Worm (Caenorhabditis elegans) whole organism, L4 larva: ENCODE results near the gene F43E2.11.

Experiments
- F37D6.2 ChIP-seq: sonication (generic microtip); optimal IDR thresholded peaks from 2 replicates; lab custom pipeline; 2016; ENCODE audit warnings: mild to moderate bottlenecking, missing genetic modification characterization, missing compliant biosample characterization
- T26A8.4 ChIP-seq: fragments of 200-800 bp; sonication (Bioruptor generic); IDR thresholded peaks from 2 replicates; pipeline ENCODE4 v1.3.6; 2022; ENCODE audit warnings: missing genetic modification characterization, missing compliant biosample characterization
- Y48G9A.11 ChIP-seq: fragments of 200-800 bp; sonication (Bioruptor generic); IDR thresholded peaks from 2 replicates; pipeline ENCODE4 v1.3.6; 2022; ENCODE audit warnings: missing genetic modification reagents, missing genetic modification characterization, missing compliant biosample characterization
- Y75B8A.6 ChIP-seq: fragments of 200-800 bp; sonication (Bioruptor generic); IDR thresholded peaks from 2 replicates; pipeline ENCODE4 v1.3.6; 2022; ENCODE audit warnings: missing genetic modification reagents, missing genetic modification characterization, missing compliant biosample characterization
- ZK337.2 ChIP-seq: fragments of 200-800 bp; sonication (Bioruptor generic); IDR thresholded peaks from 2 replicates; pipeline ENCODE4 v1.3.6; 2022; ENCODE audit warnings: missing genetic modification reagents, missing genetic modification characterization, missing compliant biosample characterization
- ZK546.5 ChIP-seq, 2 experiments: sonication (generic microtip); optimal IDR thresholded peaks; 2 replicates each; lab custom pipeline; 2017; ENCODE audit warnings: missing biosample characterization in 2 of 2, missing genetic modification characterization in 2 of 2
- aha-1 ChIP-seq: fragments of 150-350 bp; peaks from one replicate; lab custom pipeline; 2014; ENCODE audit warnings: missing biosample characterization, missing genetic modification characterization
- arid-1 ChIP-seq: fragments of 200-800 bp; sonication (Bioruptor generic); conservative IDR thresholded peaks from 2 replicates; pipeline ENCODE4 v1.3.6; 2022; ENCODE audit warnings: missing genetic modification reagents, missing genetic modification characterization, missing compliant biosample characterization
- ces-1 ChIP-seq: fragments of 150-350 bp; sonication (generic microtip); optimal IDR thresholded peaks from 4 replicates; lab custom pipeline; 2014; ENCODE audit warnings: missing biosample characterization, missing genetic modification reagents, missing genetic modification characterization
- dmd-9 ChIP-seq: fragments of 200-800 bp; sonication (Bioruptor generic); IDR thresholded peaks from 2 replicates; pipeline ENCODE4 v1.3.6; 2022; ENCODE audit warnings: missing genetic modification reagents, missing genetic modification characterization, missing compliant biosample characterization
- dpl-1 ChIP-seq: fragments of 150-350 bp; optimal IDR thresholded peaks from 2 replicates; lab custom pipeline; 2014; ENCODE audit warnings: missing biosample characterization, missing genetic modification reagents, missing genetic modification characterization
- duxl-1 ChIP-seq: sonication (generic microtip); optimal IDR thresholded peaks from 2 replicates; lab custom pipeline; 2016; ENCODE audit warnings: mild to moderate bottlenecking, missing genetic modification characterization, moderate library complexity, missing compliant biosample characterization; ENCODE audit not compliant: poor library complexity
- dve-1 ChIP-seq: sonication (generic microtip); optimal IDR thresholded peaks from 2 replicates; lab custom pipeline; 2017; ENCODE audit warnings: antibody characterized with exemption, mild to moderate bottlenecking, missing genetic modification characterization, missing compliant biosample characterization; ENCODE audit not compliant: insufficient read depth
- egl-43 ChIP-seq: fragments of 200-800 bp; sonication (Bioruptor generic); IDR thresholded peaks from 2 replicates; pipeline ENCODE4 v1.3.6; 2022; ENCODE audit warnings: missing genetic modification reagents, missing genetic modification characterization, missing compliant biosample characterization
- fkh-10 ChIP-seq: fragments of 150-350 bp; optimal IDR thresholded peaks from 2 replicates; lab custom pipeline; 2014; ENCODE audit warnings: missing biosample characterization, missing genetic modification reagents, missing genetic modification characterization
- gei-8 ChIP-seq: fragments of 200-800 bp; sonication (Bioruptor generic); optimal IDR thresholded peaks from 2 replicates; lab custom pipeline; 2018; ENCODE audit warnings: mild to moderate bottlenecking, missing genetic modification characterization, missing compliant biosample characterization
- hif-1 ChIP-seq, 2 experiments: sonication (generic microtip); optimal IDR thresholded peaks; 2 replicates each; lab custom pipeline; 2016 to 2017; ENCODE audit warnings: missing compliant biosample characterization in 2 of 2, missing genetic modification characterization in 2 of 2, missing genetic modification reagents in 2 of 2, missing genotype in 2 of 2, mild to moderate bottlenecking in 1 of 2
- hlh-11 ChIP-seq: fragments of 200-800 bp; sonication (Bioruptor generic); optimal IDR thresholded peaks from 2 replicates; lab custom pipeline; 2018; ENCODE audit warnings: mild to moderate bottlenecking, missing genetic modification characterization, missing compliant biosample characterization
- hlh-30 ChIP-seq: sonication (generic microtip); optimal IDR thresholded peaks from 2 replicates; lab custom pipeline; 2017; ENCODE audit warnings: antibody characterized with exemption, mild to moderate bottlenecking, missing genetic modification characterization, missing compliant biosample characterization; ENCODE audit not compliant: insufficient read depth
- lim-7 ChIP-seq: fragments of 200-800 bp; sonication (Bioruptor generic); IDR thresholded peaks from 2 replicates; pipeline ENCODE4 v1.3.6; 2022; ENCODE audit warnings: missing genetic modification characterization, missing compliant biosample characterization
- lin-13 ChIP-seq: fragments of 150-350 bp; optimal IDR thresholded peaks from 2 replicates; lab custom pipeline; 2014; ENCODE audit warnings: missing biosample characterization, missing genetic modification reagents, missing genetic modification characterization
- lin-15B ChIP-seq: fragments of 150-350 bp; sonication (generic microtip); optimal IDR thresholded peaks from 3 replicates; lab custom pipeline; 2014; ENCODE audit warnings: missing biosample characterization, missing genetic modification characterization
- lin-38 ChIP-seq: fragments of 200-800 bp; sonication (Bioruptor generic); IDR thresholded peaks from 2 replicates; pipeline ENCODE4 v1.3.6; 2022; ENCODE audit warnings: missing genetic modification reagents, missing genetic modification characterization, missing compliant biosample characterization
- lsy-2 ChIP-seq, 2 experiments: fragments of 150-350 bp in 1 of 2; sonication (generic microtip) in 1 of 2; optimal IDR thresholded peaks; 2 replicates each; lab custom pipeline; 2014 to 2017; ENCODE audit warnings: missing biosample characterization in 2 of 2, missing genetic modification characterization in 2 of 2
- mep-1 ChIP-seq: fragments of 150-350 bp; sonication (generic microtip); optimal IDR thresholded peaks from 3 replicates; lab custom pipeline; 2014; ENCODE audit warnings: missing biosample characterization, missing genetic modification characterization
- mxl-3 ChIP-seq: fragments of 200-800 bp; sonication (Bioruptor generic); optimal IDR thresholded peaks from 2 replicates; lab custom pipeline; 2018; ENCODE audit warnings: mild to moderate bottlenecking, missing genetic modification characterization, missing compliant biosample characterization
- nhr-237 ChIP-seq: sonication (generic microtip); optimal IDR thresholded peaks from 2 replicates; lab custom pipeline; 2017; ENCODE audit warnings: missing biosample characterization, missing genetic modification characterization
- nhr-25 ChIP-seq: sonication (generic microtip); optimal IDR thresholded peaks from 2 replicates; lab custom pipeline; 2017; ENCODE audit warnings: missing genetic modification characterization, mild to moderate bottlenecking, missing compliant biosample characterization, antibody characterized with exemption, moderate library complexity, borderline replicate concordance; ENCODE audit not compliant: insufficient read depth
- nhr-28 ChIP-seq: fragments of 150-350 bp; optimal IDR thresholded peaks from 2 replicates; lab custom pipeline; 2014; ENCODE audit warnings: missing biosample characterization, missing genetic modification characterization
- nhr-48 ChIP-seq: sonication (generic microtip); optimal IDR thresholded peaks from 2 replicates; lab custom pipeline; 2016; ENCODE audit warnings: mild to moderate bottlenecking, missing genetic modification characterization, missing compliant biosample characterization
- nhr-77 ChIP-seq: fragments of 150-350 bp; optimal IDR thresholded peaks from 2 replicates; lab custom pipeline; 2014; ENCODE audit warnings: missing biosample characterization, missing genetic modification characterization
- pha-4 ChIP-seq, 2 experiments: fragments of 150-350 bp in 1 of 2; fragments of 200-800 bp in 1 of 2; sonication (Bioruptor generic) in 1 of 2; IDR thresholded peaks in 1 of 2; optimal IDR thresholded peaks in 1 of 2; 2 replicates each; pipeline versions ENCODE4 v1.3.6 to Lab custom; 2014 to 2022; ENCODE audit warnings: missing genetic modification characterization in 2 of 2, missing genetic modification reagents in 2 of 2, missing biosample characterization in 1 of 2, missing compliant biosample characterization in 1 of 2
- php-3 ChIP-seq: fragments of 200-800 bp; sonication (Bioruptor generic); IDR thresholded peaks from 2 replicates; pipeline ENCODE4 v1.3.6; 2022; ENCODE audit warnings: missing genetic modification reagents, missing genetic modification characterization, missing compliant biosample characterization
- pqm-1 ChIP-seq: sonication (generic microtip); optimal IDR thresholded peaks from 2 replicates; lab custom pipeline; 2017; ENCODE audit warnings: missing biosample characterization, missing genetic modification characterization
- rbr-2 ChIP-seq: sonication (generic microtip); optimal IDR thresholded peaks from 2 replicates; lab custom pipeline; 2016; ENCODE audit warnings: missing genotype, missing genetic modification characterization, missing compliant biosample characterization
- snpc-1.2 ChIP-seq: fragments of 200-800 bp; sonication (Bioruptor generic); IDR thresholded peaks from 2 replicates; pipeline ENCODE4 v1.3.6; 2022; ENCODE audit warnings: missing genetic modification reagents, missing genetic modification characterization, missing compliant biosample characterization
- spr-1 ChIP-seq: sonication (generic microtip); optimal IDR thresholded peaks from 2 replicates; lab custom pipeline; 2016; ENCODE audit warnings: mild to moderate bottlenecking, missing genetic modification characterization, missing compliant biosample characterization
- spr-3 ChIP-seq: fragments of 200-800 bp; sonication (Bioruptor generic); optimal IDR thresholded peaks from 2 replicates; lab custom pipeline; 2018; ENCODE audit warnings: mild to moderate bottlenecking, missing genetic modification characterization, missing compliant biosample characterization
- tra-1 ChIP-seq: fragments of 200-800 bp; sonication (Bioruptor generic); IDR thresholded peaks from 2 replicates; pipeline ENCODE4 v1.3.6; 2022; ENCODE audit warnings: missing genetic modification reagents, missing genetic modification characterization, missing compliant biosample characterization
- unc-130 ChIP-seq: sonication (generic microtip); optimal IDR thresholded peaks from 2 replicates; lab custom pipeline; 2016; ENCODE audit warnings: missing genetic modification reagents, missing genetic modification characterization, missing compliant biosample characterization
- unc-39 ChIP-seq: sonication (generic microtip); optimal IDR thresholded peaks from 2 replicates; lab custom pipeline; 2017; ENCODE audit warnings: missing biosample characterization, missing genetic modification characterization
- unc-62 ChIP-seq, 3 experiments: fragments of 150-350 bp in 1 of 3; sonication (generic microtip); optimal IDR thresholded peaks in 2 of 3; peaks in 1 of 3; 1 replicate in 1 of 3; 2 replicates in 2 of 3; lab custom pipeline; 2014 to 2017; ENCODE audit warnings: missing biosample characterization in 3 of 3, missing genetic modification characterization in 3 of 3, missing genetic modification reagents in 3 of 3, missing genotype in 1 of 3
- vab-7 ChIP-seq: fragments of 200-800 bp; sonication (Bioruptor generic); IDR thresholded peaks from 2 replicates; pipeline ENCODE4 v1.3.6; 2022; ENCODE audit warnings: missing genetic modification reagents, missing genetic modification characterization, missing compliant biosample characterization
- zip-11 ChIP-seq: fragments of 200-800 bp; sonication (Bioruptor generic); IDR thresholded peaks from 2 replicates; pipeline ENCODE4 v1.3.6; 2022; ENCODE audit warnings: missing genetic modification characterization, missing compliant biosample characterization
- zip-2 ChIP-seq: fragments of 150-350 bp; optimal IDR thresholded peaks from 2 replicates; lab custom pipeline; 2014; ENCODE audit warnings: missing biosample characterization, missing genetic modification characterization

Gene F43E2.11

DNA sequence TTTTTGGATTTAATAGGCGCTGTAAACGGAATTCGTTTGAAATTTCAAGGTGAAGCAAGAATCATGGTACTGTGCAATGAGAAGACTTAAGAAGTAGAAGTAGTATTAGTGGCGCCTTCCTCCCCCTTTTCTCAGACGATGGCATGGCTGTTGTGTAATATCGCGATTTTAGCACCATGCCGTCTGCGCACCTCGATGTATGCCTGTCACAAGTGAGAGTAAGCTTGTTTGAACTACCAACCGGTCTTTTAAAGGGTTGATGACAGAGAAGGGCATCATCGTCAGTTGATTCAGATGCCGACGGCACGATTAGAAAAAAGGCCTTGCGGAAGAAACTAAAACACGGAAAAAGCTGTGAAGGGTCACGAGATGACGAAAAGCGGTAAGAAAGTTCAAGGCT is 33.9 kb upstream of the F43E2.11 start:
- TF ChIP-seq arid-1 (GFP tag; lab: Robert Waterston, UW) (no peak), F37D6.2 (tag; lab: Kevin White, UChicago) (no peak), zip-2 (tag; lab: Kevin White, UChicago) (no peak), pqm-1 (tag; lab: Kevin White, UChicago) (no peak), Y75B8A.6 (GFP tag; lab: Robert Waterston, UW) (no peak), nhr-25 (peak; percentile 52), nhr-237 (tag; lab: Kevin White, UChicago) (no peak), unc-130 (GFP tag; lab: Kevin White, UChicago) (no peak), mxl-3 (peak; percentile 61), egl-43 (GFP tag; lab: Robert Waterston, UW) (no peak), gei-8 (GFP tag; lab: Kevin White, UChicago) (no peak), aha-1 (tag; lab: Kevin White, UChicago) (peak; percentile 73), mep-1 (tag; lab: Kevin White, UChicago) (peak; percentile 1), nhr-77 (no peak), unc-62 (GFP tag; optimal IDR thresholded peaks at IDR 0.05 in 1 of 2; lab: Kevin White, UChicago) (peak in 1 of 2 experiments; percentile 61), unc-62 (tag; optimal IDR thresholded peaks at IDR 0.05; lab: Kevin White, UChicago) (no peak), duxl-1 (tag; lab: Kevin White, UChicago) (no peak), nhr-48 (tag; lab: Kevin White, UChicago) (peak; percentile 8), lin-13 (GFP tag; lab: Kevin White, UChicago) (no peak), hlh-11 (peak; percentile 71), T26A8.4 (peak; percentile 20; the same call in 1 of the 2 replicates), dve-1 (tag; lab: Kevin White, UChicago) (no peak), ZK546.5 (tag; optimal IDR thresholded peaks at IDR 0.05; lab: Kevin White, UChicago) (no peak), hlh-30 (tag; lab: Kevin White, UChicago) (peak; percentile 51), vab-7 (no peak), unc-39 (tag; lab: Kevin White, UChicago) (no peak), spr-3 (no peak), ZK337.2 (GFP tag; lab: Robert Waterston, UW) (no peak)

- no peak for TF ChIP-seq pha-4 (GFP tag; IDR thresholded peaks at IDR 0.05; lab: Robert Waterston, UW)
- no peak for TF ChIP-seq pha-4 (tag; optimal IDR thresholded peaks at IDR 0.05; lab: Kevin White, UChicago)
- TF ChIP-seq tra-1 (GFP tag; lab: Robert Waterston, UW): no peak
- peak; percentile 52 for TF ChIP-seq aha-1 (tag; lab: Kevin White, UChicago)
Measured at ce11 chrII:7402625-7403024, 32.5 kb upstream of the F43E2.11 start, which contains the start of gene nas-7. nas-7 (minus strand) TSS chrII:7402725.

- TF ChIP-seq pha-4 (GFP tag; IDR thresholded peaks at IDR 0.05; lab: Robert Waterston, UW) (no peak), pha-4 (tag; optimal IDR thresholded peaks at IDR 0.05; lab: Kevin White, UChicago) (no peak), ces-1 (no peak), lin-38 (GFP tag; lab: Robert Waterston, UW) (peak; percentile 9; the same call in 1 of the 2 replicates)
Measured at ce11 chrII:7398712-7399111, 28.6 kb upstream of the F43E2.11 start, which contains the start of gene C07D10.1. C07D10.1 (plus strand) TSS chrII:7399012.

DNA sequence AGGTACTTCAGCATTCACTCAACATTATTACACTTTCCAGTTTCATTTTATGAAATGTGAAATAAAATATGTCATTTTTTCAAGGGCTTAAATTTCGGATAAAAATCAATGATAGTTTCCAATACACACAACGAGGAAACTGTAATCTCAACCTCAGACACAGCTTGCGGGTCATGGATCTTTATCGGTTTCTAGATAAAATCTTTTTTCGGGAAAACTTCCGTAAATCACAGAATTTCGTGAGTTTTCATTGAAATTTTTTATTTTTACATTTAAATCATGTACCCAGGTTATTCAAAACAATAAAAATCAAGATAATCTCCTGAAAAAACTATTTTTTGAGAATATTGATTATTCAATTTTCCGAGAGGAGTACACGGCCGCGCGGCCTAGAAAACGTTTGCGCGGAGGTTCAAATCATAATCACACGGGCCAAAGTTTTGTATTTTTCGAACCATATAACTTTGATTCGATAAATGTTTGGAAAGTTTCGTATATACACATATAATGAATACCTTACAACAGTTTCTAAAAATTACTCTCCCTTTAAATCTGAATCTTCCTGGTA is 27.3 kb upstream of the F43E2.11 start:
- TF ChIP-seq rbr-2 (tag; lab: Kevin White, UChicago) (no peak), dpl-1 (GFP tag; lab: Kevin White, UChicago) (peak; percentile 50), dmd-9 (GFP tag; lab: Robert Waterston, UW) (0 out of 2 replicates have a peak, but pooled peaks have one; percentile 28), zip-11 (GFP tag; lab: Robert Waterston, UW) (no peak), nhr-28 (tag; lab: Kevin White, UChicago) (no peak), lsy-2 (tag; optimal IDR thresholded peaks at IDR 0.05; lab: Kevin White, UChicago) (peak in 1 of 2 experiments; percentile 26), lin-15B (tag; lab: Kevin White, UChicago) (no peak), Y48G9A.11 (GFP tag; lab: Robert Waterston, UW) (no peak), snpc-1.2 (GFP tag; lab: Robert Waterston, UW) (no peak), hif-1 (tag; optimal IDR thresholded peaks at IDR 0.05; lab: Kevin White, UChicago) (peak in 1 of 2 experiments; percentile 43), tra-1 (GFP tag; lab: Robert Waterston, UW) (no peak), php-3 (GFP tag; lab: Robert Waterston, UW) (no peak), spr-1 (tag; lab: Kevin White, UChicago) (peak; percentile 5), lim-7 (no peak), fkh-10 (GFP tag; lab: Kevin White, UChicago) (no peak)
